Fruit fly (Drosophila melanogaster): ENCODE measurements around the gene CG16781.

The CG16781 gene

DNA sequence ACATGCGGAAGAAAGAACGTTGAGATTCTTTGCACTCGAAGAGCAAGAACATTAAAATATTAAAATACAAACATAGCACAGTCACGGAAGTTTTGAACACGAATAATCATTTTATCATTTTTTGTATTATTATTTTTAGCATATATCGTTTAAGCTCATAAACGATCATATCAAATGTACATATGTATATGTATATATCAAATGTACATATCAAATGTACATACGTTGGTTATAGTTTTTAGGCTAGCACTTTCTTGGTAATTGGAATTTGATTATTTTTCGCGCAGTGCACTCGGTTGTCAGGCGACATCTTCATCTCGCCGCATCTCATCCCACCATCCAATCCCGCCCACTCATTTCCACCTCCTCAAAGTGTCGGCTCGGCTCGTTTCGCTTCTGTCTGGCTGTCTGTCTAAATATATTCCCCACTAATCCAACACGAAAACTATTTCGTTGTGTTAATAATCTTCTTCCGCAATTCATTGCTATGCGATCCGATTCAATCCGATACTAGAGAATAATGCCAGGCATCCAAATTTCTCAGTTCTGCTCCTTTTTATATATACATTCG lies 8.3 kb downstream of the CG16781 start (continued):
- TF ChIP-seq CG5953 (GFP tag; IDR thresholded peaks at IDR 0.05) (0 out of 2 replicates have a peak, but pooled peaks have one; percentile 13), emc (GFP tag; optimal IDR thresholded peaks at IDR 0.05) (no peak), sqz (GFP tag; optimal IDR thresholded peaks at IDR 0.05) (no peak), hbn (GFP tag; IDR thresholded peaks at IDR 0.05; ENCODE audit: partially characterized antibody) (no peak), CG16779 (GFP tag; IDR thresholded peaks at IDR 0.05) (no peak), zfh2 (GFP tag; optimal IDR thresholded peaks at IDR 0.05) (no peak), zen2 (GFP tag; IDR thresholded peaks at IDR 0.05; ENCODE audit: partially characterized antibody) (no peak), wek (GFP tag; optimal IDR thresholded peaks at IDR 0.05) (no peak), Scr (GFP tag; IDR thresholded peaks at IDR 0.05; ENCODE audit: partially characterized antibody) (no peak), CG12071 (GFP tag; optimal IDR thresholded peaks at IDR 0.05) (no peak), exex (tag; optimal IDR thresholded peaks at IDR 0.05) (no peak), nerfin-2 (GFP tag; IDR thresholded peaks at IDR 0.05; ENCODE audit: partially characterized antibody) (no peak), CG15011 (GFP tag; optimal IDR thresholded peaks at IDR 0.05) (no peak), amos (GFP tag; IDR thresholded peaks at IDR 0.05; ENCODE audit: partially characterized antibody) (no peak), CG6689 (GFP tag; IDR thresholded peaks at IDR 0.05) (peak; percentile 23; the same call in 1 of the 2 replicates), nmo (GFP tag; optimal IDR thresholded peaks at IDR 0.05) (peak; percentile 75), CG9876 (GFP tag; optimal IDR thresholded peaks at IDR 0.05) (no peak), maf-S (GFP tag; optimal IDR thresholded peaks at IDR 0.05) (no peak), Atf-2 (GFP tag; optimal IDR thresholded peaks at IDR 0.05) (no peak), pita (GFP tag; optimal IDR thresholded peaks at IDR 0.05) (no peak), crc (GFP tag; optimal IDR thresholded peaks at IDR 0.05) (no peak), pfk (GFP tag; optimal IDR thresholded peaks at IDR 0.05) (no peak), CG1602 (GFP tag; optimal IDR thresholded peaks at IDR 0.05) (no peak), Bdp1 (GFP tag; optimal IDR thresholded peaks at IDR 0.05) (no peak), CG14860 (GFP tag; IDR thresholded peaks at IDR 0.05; ENCODE audit: partially characterized antibody) (no peak), Doc3 (GFP tag; IDR thresholded peaks at IDR 0.05; ENCODE audit: partially characterized antibody) (no peak), jigr1 (GFP tag; IDR thresholded peaks at IDR 0.05) (no peak), CG13624 (GFP tag; optimal IDR thresholded peaks at IDR 0.05) (no peak), kah (GFP tag; optimal IDR thresholded peaks at IDR 0.05) (peak; percentile 0), sug (tag; optimal IDR thresholded peaks at IDR 0.05) (no peak), Opbp (GFP tag; IDR thresholded peaks at IDR 0.05; ENCODE audit: partially characterized antibody) (no peak), CG33557 (GFP tag; optimal IDR thresholded peaks at IDR 0.05) (no peak), CG7963 (GFP tag; IDR thresholded peaks at IDR 0.05; ENCODE audit: partially characterized antibody) (no peak), tio (GFP tag; optimal IDR thresholded peaks at IDR 0.05) (no peak), shn (GFP tag; optimal IDR thresholded peaks at IDR 0.05) (no peak), Hmx (GFP tag; optimal IDR thresholded peaks at IDR 0.05) (no peak), CG6791 (GFP tag; IDR thresholded peaks at IDR 0.05; ENCODE audit: partially characterized antibody) (no peak), Hand (GFP tag; optimal IDR thresholded peaks at IDR 0.05) (no peak), sd (tag; optimal IDR thresholded peaks at IDR 0.05) (no peak), gsb-n (tag; optimal IDR thresholded peaks at IDR 0.05) (peak; percentile 45), E2f1 (GFP tag; IDR thresholded peaks at IDR 0.05) (peak; percentile 47; the same call in 1 of the 2 replicates), tll (GFP tag; optimal IDR thresholded peaks at IDR 0.05) (no peak), hth (optimal IDR thresholded peaks at IDR 0.05) (no peak), abd-A (tag; optimal IDR thresholded peaks at IDR 0.05) (no peak), CG12219 (GFP tag; optimal IDR thresholded peaks at IDR 0.05) (peak; percentile 25), CG16815 (GFP tag; optimal IDR thresholded peaks at IDR 0.05) (no peak), zen (tag; optimal IDR thresholded peaks at IDR 0.05) (no peak), Asciz (GFP tag; optimal IDR thresholded peaks at IDR 0.05) (peak; percentile 32), bab2 (GFP tag; optimal IDR thresholded peaks at IDR 0.05) (no peak)
